Worm (Caenorhabditis elegans) whole organism, young adult: ENCODE data around the gene B0244.4.

Source experiments
- B0336.3 ChIP-seq: fragments of 200-800 bp; sonication (Bioruptor generic); IDR thresholded peaks from 2 replicates; pipeline ENCODE4 v1.3.6; 2022; ENCODE audit warnings: missing genetic modification characterization, missing compliant biosample characterization
- F23B12.7 ChIP-seq: sonication (generic microtip); optimal IDR thresholded peaks from 2 replicates; lab custom pipeline; 2017; ENCODE audit warnings: missing genetic modification characterization, mild to moderate bottlenecking, missing compliant biosample characterization, antibody characterized with exemption, moderate library complexity; ENCODE audit not compliant: insufficient read depth
- F39B2.1 ChIP-seq: fragments of 200-800 bp; sonication (Bioruptor generic); IDR thresholded peaks from 2 replicates; pipeline ENCODE4 v1.3.6; 2022; ENCODE audit warnings: missing genetic modification reagents, missing genetic modification characterization, missing compliant biosample characterization
- F57C9.4 ChIP-seq: sonication (generic microtip); optimal IDR thresholded peaks from 2 replicates; lab custom pipeline; 2017; ENCODE audit warnings: mild to moderate bottlenecking, missing genetic modification characterization, missing compliant biosample characterization
- Y56A3A.18 ChIP-seq: fragments of 200-800 bp; sonication (Bioruptor generic); IDR thresholded peaks from 2 replicates; pipeline ENCODE4 v1.3.6; 2022; ENCODE audit warnings: missing genetic modification reagents, missing genetic modification characterization, missing compliant biosample characterization
- Y79H2A.3 ChIP-seq: fragments of 200-800 bp; sonication (Bioruptor generic); conservative IDR thresholded peaks from 2 replicates; pipeline ENCODE4 v1.3.6; 2022; ENCODE audit warnings: missing genetic modification reagents, missing genetic modification characterization, missing compliant biosample characterization
- ZK185.1 ChIP-seq: sonication (generic microtip); optimal IDR thresholded peaks from 2 replicates; lab custom pipeline; 2016; ENCODE audit warnings: mild to moderate bottlenecking, missing genetic modification characterization, missing compliant biosample characterization; ENCODE audit not compliant: poor library complexity, severe bottlenecking
- ama-1 ChIP-seq, 3 experiments: fragments of 150-350 bp in 1 of 3; sonication (generic microtip) in 2 of 3; optimal IDR thresholded peaks; 2 replicates each; lab custom pipeline; 2014 to 2018; ENCODE audit warnings: missing biosample characterization in 2 of 3, missing genetic modification characterization in 2 of 3, missing genetic modification reagents in 2 of 3
- atf-7 ChIP-seq: sonication (generic microtip); optimal IDR thresholded peaks from 2 replicates; lab custom pipeline; 2017; ENCODE audit warnings: mild to moderate bottlenecking, missing genetic modification characterization, missing compliant biosample characterization
- bed-2 ChIP-seq: fragments of 200-800 bp; sonication (Bioruptor generic); IDR thresholded peaks from 2 replicates; pipeline ENCODE4 v1.3.6; 2022; ENCODE audit warnings: missing genetic modification reagents, missing genetic modification characterization, missing compliant biosample characterization
- ceh-100 ChIP-seq: fragments of 200-800 bp; sonication (Bioruptor generic); IDR thresholded peaks from 2 replicates; pipeline ENCODE4 v1.3.6; 2022; ENCODE audit warnings: missing genetic modification reagents, missing genetic modification characterization, missing compliant biosample characterization
- ceh-27 ChIP-seq: fragments of 200-800 bp; sonication (Bioruptor generic); optimal IDR thresholded peaks from 2 replicates; lab custom pipeline; 2018; ENCODE audit warnings: mild to moderate bottlenecking, missing genetic modification characterization, moderate library complexity, missing compliant biosample characterization
- ceh-58 ChIP-seq: fragments of 200-800 bp; sonication (Bioruptor generic); IDR thresholded peaks from 2 replicates; pipeline ENCODE4 v1.3.6; 2022; ENCODE audit warnings: missing genetic modification characterization, missing compliant biosample characterization
- efl-1 ChIP-seq: fragments of 150-350 bp; optimal IDR thresholded peaks from 2 replicates; lab custom pipeline; 2014; ENCODE audit warnings: missing biosample characterization, missing genetic modification reagents, missing genetic modification characterization
- gei-17 ChIP-seq: fragments of 200-800 bp; sonication (Bioruptor generic); optimal IDR thresholded peaks from 2 replicates; lab custom pipeline; 2018; ENCODE audit warnings: mild to moderate bottlenecking, missing genetic modification characterization, missing compliant biosample characterization
- him-1 ChIP-seq: sonication (generic microtip); optimal IDR thresholded peaks from 2 replicates; lab custom pipeline; 2016; ENCODE audit warnings: missing genotype, missing genetic modification reagents, missing genetic modification characterization, missing compliant biosample characterization
- hmg-1.2 ChIP-seq: fragments of 200-800 bp; sonication (Bioruptor generic); IDR thresholded peaks from 2 replicates; pipeline ENCODE4 v1.3.6; 2022; ENCODE audit warnings: missing genetic modification reagents, missing genetic modification characterization, missing compliant biosample characterization
- hrde-1 ChIP-seq: sonication (generic microtip); optimal IDR thresholded peaks from 2 replicates; lab custom pipeline; 2016; ENCODE audit warnings: missing genetic modification characterization, mild to moderate bottlenecking, missing compliant biosample characterization, moderate library complexity, missing genotype, missing genetic modification reagents, borderline replicate concordance
- lin-26 ChIP-seq: fragments of 200-800 bp; sonication (Bioruptor generic); IDR thresholded peaks from 2 replicates; pipeline ENCODE4 v1.3.6; 2022; ENCODE audit warnings: missing genetic modification reagents, missing genetic modification characterization, missing compliant biosample characterization
- lin-35 ChIP-seq, 3 experiments: fragments of 150-350 bp in 2 of 3; sonication (generic microtip) in 1 of 3; optimal IDR thresholded peaks; 2 replicates each; lab custom pipeline; 2014 to 2018; ENCODE audit warnings: missing biosample characterization in 3 of 3, missing genetic modification characterization in 3 of 3, missing genetic modification reagents in 3 of 3
- lin-54 ChIP-seq: fragments of 200-800 bp; sonication (Bioruptor generic); optimal IDR thresholded peaks from 2 replicates; lab custom pipeline; 2018; ENCODE audit warnings: mild to moderate bottlenecking, missing genetic modification characterization, missing compliant biosample characterization
- lsy-27 ChIP-seq: sonication (generic microtip); optimal IDR thresholded peaks from 2 replicates; lab custom pipeline; 2017; ENCODE audit warnings: missing genetic modification characterization, mild to moderate bottlenecking, missing compliant biosample characterization, antibody characterized with exemption, missing genotype, borderline replicate concordance; ENCODE audit not compliant: insufficient read depth
- madf-10 ChIP-seq: sonication (generic microtip); optimal IDR thresholded peaks from 2 replicates; lab custom pipeline; 2016; ENCODE audit warnings: mild to moderate bottlenecking, missing genetic modification characterization, missing compliant biosample characterization
- madf-3 ChIP-seq: fragments of 200-800 bp; sonication (Bioruptor generic); IDR thresholded peaks from 2 replicates; pipeline ENCODE4 v1.3.6; 2022; ENCODE audit warnings: missing genetic modification reagents, missing genetic modification characterization, missing compliant biosample characterization
- madf-6 ChIP-seq: fragments of 200-800 bp; sonication (Bioruptor generic); IDR thresholded peaks from 2 replicates; pipeline ENCODE4 v1.3.6; 2022; ENCODE audit warnings: missing genetic modification reagents, missing genetic modification characterization, missing compliant biosample characterization
- mcd-1 ChIP-seq: fragments of 200-800 bp; sonication (Bioruptor generic); IDR thresholded peaks from 2 replicates; pipeline ENCODE4 v1.3.6; 2022; ENCODE audit warnings: missing genetic modification reagents, missing genetic modification characterization, missing compliant biosample characterization
- mel-28 ChIP-seq: sonication (generic microtip); optimal IDR thresholded peaks from 2 replicates; lab custom pipeline; 2016; ENCODE audit warnings: borderline replicate concordance, mild to moderate bottlenecking, missing genetic modification characterization, missing compliant biosample characterization
- nhr-80 ChIP-seq: sonication (generic microtip); optimal IDR thresholded peaks from 2 replicates; lab custom pipeline; 2016; ENCODE audit warnings: missing genetic modification characterization, missing compliant biosample characterization
- pha-4 ChIP-seq: fragments of 150-350 bp; sonication (generic microtip); optimal IDR thresholded peaks from 2 replicates; lab custom pipeline; 2014; ENCODE audit warnings: missing biosample characterization, missing genetic modification reagents, missing genetic modification characterization
- rcor-1 ChIP-seq: fragments of 200-800 bp; sonication (Bioruptor generic); IDR thresholded peaks from 2 replicates; pipeline ENCODE4 v1.3.6; 2022; ENCODE audit warnings: missing genetic modification reagents, missing genetic modification characterization, missing compliant biosample characterization
- sptf-2 ChIP-seq: fragments of 200-800 bp; sonication (Bioruptor generic); optimal IDR thresholded peaks from 2 replicates; lab custom pipeline; 2018; ENCODE audit warnings: mild to moderate bottlenecking, missing genetic modification characterization, missing compliant biosample characterization
- ztf-6 ChIP-seq: fragments of 200-800 bp; sonication (Bioruptor generic); IDR thresholded peaks from 2 replicates; pipeline ENCODE4 v1.3.6; 2022; ENCODE audit warnings: missing genetic modification reagents, missing genetic modification characterization, missing compliant biosample characterization

Gene B0244.4

ce11 chrIII:5715467-5715866, 31.8 kb upstream of the B0244.4 start (continued):
- TF ChIP-seq ZK185.1 (tag; lab: Kevin White, UChicago) (peak; percentile 41), F23B12.7 (tag; lab: Kevin White, UChicago) (no peak), madf-10 (tag; lab: Kevin White, UChicago) (peak; percentile 69), lin-35 (GFP tag; optimal IDR thresholded peaks at IDR 0.05; lab: Kevin White, UChicago) (peak in 1 of 3 experiments; percentile 44), madf-3 (peak; percentile 65; the same call in 1 of the 2 replicates)

- TF ChIP-seq mcd-1 = 0 out of 2 replicates have a peak, but pooled peaks have one; percentile 5
- no peak for TF ChIP-seq lin-54 (GFP tag; lab: Kevin White, UChicago)
- peak; percentile 22 for TF ChIP-seq hrde-1 (tag; lab: Kevin White, UChicago)
- TF ChIP-seq mel-28 = no peak
- TF ChIP-seq lin-26 = 0 out of 2 replicates have a peak, but pooled peaks have one; percentile 31
- peak; percentile 0 for TF ChIP-seq ama-1 (optimal IDR thresholded peaks at IDR 0.05; lab: Kevin White, UChicago)
- no peak for TF ChIP-seq ama-1 (GFP tag; optimal IDR thresholded peaks at IDR 0.05; lab: Kevin White, UChicago)
- TF ChIP-seq F57C9.4 (tag; lab: Kevin White, UChicago) = no peak
- TF ChIP-seq hmg-1.2 = 0 out of 2 replicates have a peak, but pooled peaks have one; percentile 21
- TF ChIP-seq B0336.3 (GFP tag; lab: Robert Waterston, UW) = peak; percentile 17; the same call in 1 of the 2 replicates
- no peak for TF ChIP-seq him-1
- 0 out of 2 replicates have a peak, but pooled peaks have one; percentile 14 for TF ChIP-seq madf-6
- TF ChIP-seq ceh-100 = no peak
- TF ChIP-seq lsy-27 (tag; lab: Kevin White, UChicago) = no peak
- no peak for TF ChIP-seq atf-7 (tag; lab: Kevin White, UChicago)
- no peak for TF ChIP-seq ceh-58 (GFP tag; lab: Robert Waterston, UW)
These were observed 30.0 kb upstream of the B0244.4 start for ce11 chrIII:5717173-5717748.

ce11 chrIII:5718385-5718784, 28.9 kb upstream of the B0244.4 start:
- no peak for TF ChIP-seq ztf-6 (GFP tag; lab: Robert Waterston, UW)

- no peak for TF ChIP-seq lin-35 (GFP tag; optimal IDR thresholded peaks at IDR 0.05; lab: Kevin White, UChicago)
- TF ChIP-seq rcor-1 = no peak
- no peak for TF ChIP-seq bed-2 (GFP tag; lab: Robert Waterston, UW)
- TF ChIP-seq sptf-2 = no peak
- TF ChIP-seq gei-17 (GFP tag; lab: Kevin White, UChicago) = no peak
- no peak for TF ChIP-seq F39B2.1 (GFP tag; lab: Robert Waterston, UW)
- no peak for TF ChIP-seq ceh-27 (GFP tag; lab: Kevin White, UChicago)
- no peak for TF ChIP-seq madf-6
- TF ChIP-seq nhr-80 = no peak
- TF ChIP-seq madf-3 = no peak
- no peak for TF ChIP-seq efl-1 (GFP tag; lab: Kevin White, UChicago)
- no peak for TF ChIP-seq pha-4 (tag; lab: Kevin White, UChicago)
- no peak for TF ChIP-seq Y79H2A.3
- TF ChIP-seq Y56A3A.18 = no peak
- TF ChIP-seq ZK185.1 (tag; lab: Kevin White, UChicago) = no peak
These were observed 28.0 kb upstream of the B0244.4 start for ce11 chrIII:5719105-5719831.
